Worm (Caenorhabditis elegans) whole organism, mixed stage, embryonic: ENCODE measurements around the gene sre-9.

ENCODE experiments used
- ceh-83 ChIP-seq: fragments of 200-800 bp; sonication (Bioruptor generic); optimal IDR thresholded peaks from 2 replicates; lab custom pipeline; 2018; ENCODE audit warnings: mild to moderate bottlenecking, missing genetic modification characterization, missing compliant biosample characterization
- ham-2 ChIP-seq: fragments of 200-800 bp; sonication (Bioruptor generic); optimal IDR thresholded peaks from 2 replicates; lab custom pipeline; 2018; ENCODE audit warnings: mild to moderate bottlenecking, missing genetic modification characterization, missing compliant biosample characterization
- nhr-12 ChIP-seq: fragments of 150-350 bp; optimal IDR thresholded peaks from 2 replicates; lab custom pipeline; 2014; ENCODE audit warnings: missing biosample characterization, missing genetic modification characterization
- nhr-76 ChIP-seq: sonication (generic microtip); optimal IDR thresholded peaks from 2 replicates; lab custom pipeline; 2017; ENCODE audit warnings: missing biosample characterization, missing genetic modification characterization
- pha-4 ChIP-seq: fragments of 150-350 bp; optimal IDR thresholded peaks from 2 replicates; lab custom pipeline; 2018; ENCODE audit warnings: missing biosample characterization, missing genetic modification reagents, missing genetic modification characterization
- snpc-4 ChIP-seq: fragments of 150-350 bp; optimal IDR thresholded peaks from 2 replicates; lab custom pipeline; 2014; ENCODE audit warnings: missing biosample characterization, missing genetic modification characterization
- unc-120 ChIP-seq: sonication (generic microtip); optimal IDR thresholded peaks from 2 replicates; lab custom pipeline; 2017; ENCODE audit warnings: missing genetic modification characterization, missing compliant biosample characterization; ENCODE audit not compliant: poor library complexity, severe bottlenecking
- unc-62 ChIP-seq: fragments of 150-350 bp; optimal IDR thresholded peaks from 2 replicates; lab custom pipeline; 2014; ENCODE audit warnings: missing biosample characterization, missing genetic modification reagents, missing genetic modification characterization

DNA sequence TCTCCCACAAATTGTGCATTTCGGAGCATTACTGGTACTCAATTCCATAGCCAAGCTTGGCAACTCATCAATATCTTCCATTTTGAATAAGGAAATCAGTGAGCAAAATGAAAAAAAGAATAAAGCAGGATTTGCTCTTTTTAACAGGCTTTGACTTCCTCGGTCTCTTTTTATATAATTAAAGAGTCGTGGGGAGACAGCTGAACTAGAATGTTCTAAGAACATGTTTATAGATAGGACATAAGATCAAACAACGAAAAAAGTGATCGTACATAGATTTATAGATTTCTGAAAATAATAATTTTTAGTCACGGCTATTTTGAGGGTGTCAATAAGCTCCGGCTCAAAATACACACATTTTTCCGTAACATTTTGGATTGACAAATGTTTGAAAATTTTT, 34.6 kb upstream of the sre-9 start, which contains the start of gene nhr-189:
- no peak for TF ChIP-seq snpc-4 (tag; lab: Kevin White, UChicago)
- no peak for TF ChIP-seq ham-2 (GFP tag; lab: Kevin White, UChicago)
- no peak for TF ChIP-seq nhr-76
- no peak for TF ChIP-seq unc-62
- TF ChIP-seq unc-120 (tag; lab: Kevin White, UChicago): no peak
- TF ChIP-seq ceh-83 (GFP tag; lab: Kevin White, UChicago): no peak
- no peak for TF ChIP-seq nhr-12 (tag; lab: Kevin White, UChicago)
- TF ChIP-seq pha-4 (tag; lab: Kevin White, UChicago): no peak
